Fruit fly (Drosophila melanogaster): ENCODE results near the gene Arglu1.
A peak's percentile ranks its signal among the peaks of the same experiment; 100 is the strongest.

The Arglu1 gene

dm6 chr2L:9986402-9987350 lies 48.7 kb upstream of the Arglu1 start (continued):
- peak; percentile 71 for TF ChIP-seq CG2712 (tag; optimal IDR thresholded peaks at IDR 0.05)
- peak; percentile 73 for TF ChIP-seq CG17328 (GFP tag; IDR thresholded peaks at IDR 0.05)
- no peak for TF ChIP-seq HLH4C (GFP tag; IDR thresholded peaks at IDR 0.05; ENCODE audit: partially characterized antibody)
- 0 out of 2 replicates have a peak, but pooled peaks have one; percentile 4 for TF ChIP-seq CG43689 (GFP tag; IDR thresholded peaks at IDR 0.05)
- peak; percentile 60 for TF ChIP-seq peb (GFP tag; IDR thresholded peaks at IDR 0.05)
- no peak for TF ChIP-seq fu2 (GFP tag; optimal IDR thresholded peaks at IDR 0.05)
- TF ChIP-seq Nf-YC (tag; optimal IDR thresholded peaks at IDR 0.05), result no peak
- no peak for TF ChIP-seq bbx (GFP tag; IDR thresholded peaks at IDR 0.05; ENCODE audit: partially characterized antibody)
- TF ChIP-seq CG18476 (GFP tag; optimal IDR thresholded peaks at IDR 0.05), result no peak
- no peak for TF ChIP-seq Dll (GFP tag; IDR thresholded peaks at IDR 0.05; ENCODE audit: partially characterized antibody)
- TF ChIP-seq btn (GFP tag; optimal IDR thresholded peaks at IDR 0.05), result peak; percentile 18
- TF ChIP-seq fd64A (GFP tag; optimal IDR thresholded peaks at IDR 0.05), result peak; percentile 39
- TF ChIP-seq zfh2 (GFP tag; optimal IDR thresholded peaks at IDR 0.05), result no peak
- peak; percentile 79 to 83 for TF ChIP-seq bsh (GFP tag; optimal IDR thresholded peaks at IDR 0.05)
- TF ChIP-seq Blimp-1 (GFP tag; optimal IDR thresholded peaks at IDR 0.05), result peak; percentile 78
- no peak for TF ChIP-seq Eip74EF (GFP tag; optimal IDR thresholded peaks at IDR 0.05)
- TF ChIP-seq Dip2 (GFP tag; IDR thresholded peaks at IDR 0.05), result no peak
- TF ChIP-seq gem (tag; optimal IDR thresholded peaks at IDR 0.05), result peak; percentile 63
- 0 out of 3 replicates have a peak, but pooled peaks have one; percentile 27 for TF ChIP-seq CG2199 (GFP tag; IDR thresholded peaks at IDR 0.05)
- TF ChIP-seq PHDP (tag; optimal IDR thresholded peaks at IDR 0.05), result no peak
- TF ChIP-seq CG9727 (GFP tag; optimal IDR thresholded peaks at IDR 0.05), result peak; percentile 29
- TF ChIP-seq Lim3 (GFP tag; IDR thresholded peaks at IDR 0.05), result no peak
- TF ChIP-seq da (GFP tag; optimal IDR thresholded peaks at IDR 0.05), result no peak
- TF ChIP-seq CG3995 (GFP tag; optimal IDR thresholded peaks at IDR 0.05), result no peak
- TF ChIP-seq hkb (optimal IDR thresholded peaks at IDR 0.05), result no peak
- peak; percentile 63 for TF ChIP-seq hkb (GFP tag; IDR thresholded peaks at IDR 0.05)
- peak; percentile 10 for TF ChIP-seq CG2875 (GFP tag; optimal IDR thresholded peaks at IDR 0.05)
- TF ChIP-seq CG3726 (GFP tag; IDR thresholded peaks at IDR 0.05), result peak; percentile 57; the same call in 1 of the 3 replicates
- TF ChIP-seq D19A (tag; optimal IDR thresholded peaks at IDR 0.05), result peak; percentile 54
- no peak for TF ChIP-seq CG14965 (GFP tag; optimal IDR thresholded peaks at IDR 0.05; ENCODE audit: borderline replicate concordance)
- TF ChIP-seq kni (GFP tag; optimal IDR thresholded peaks at IDR 0.05), result no peak
- no peak for TF ChIP-seq CG12744 (GFP tag; optimal IDR thresholded peaks at IDR 0.05)
- no peak for TF ChIP-seq MTF-1 (GFP tag; optimal IDR thresholded peaks at IDR 0.05; ENCODE audit: borderline replicate concordance)
- TF ChIP-seq CG15073 (GFP tag; optimal IDR thresholded peaks at IDR 0.05), result no peak
- peak; percentile 27 for TF ChIP-seq trem (tag; optimal IDR thresholded peaks at IDR 0.05)
- TF ChIP-seq MBD-R2 (GFP tag; IDR thresholded peaks at IDR 0.05), result no peak
- no peak for TF ChIP-seq Myb (GFP tag; optimal IDR thresholded peaks at IDR 0.05)
- no peak for TF ChIP-seq Opbp (GFP tag; IDR thresholded peaks at IDR 0.05; ENCODE audit: partially characterized antibody)
- no peak for TF ChIP-seq vfl (GFP tag; optimal IDR thresholded peaks at IDR 0.05)
- no peak for TF ChIP-seq CG11398 (GFP tag; optimal IDR thresholded peaks at IDR 0.05)
- no peak for TF ChIP-seq NC2β (GFP tag; optimal IDR thresholded peaks at IDR 0.05)
- TF ChIP-seq ranshi (GFP tag; IDR thresholded peaks at IDR 0.05), result peak; percentile 67; the same call in 1 of the 2 replicates
- TF ChIP-seq YL-1 (GFP tag; optimal IDR thresholded peaks at IDR 0.05), result no peak
- no peak for TF ChIP-seq mld (GFP tag; IDR thresholded peaks at IDR 0.05; ENCODE audit: partially characterized antibody)
- TF ChIP-seq trh (GFP tag; optimal IDR thresholded peaks at IDR 0.05), result no peak
- no peak for TF ChIP-seq Adf1 (GFP tag; IDR thresholded peaks at IDR 0.05)
- no peak for TF ChIP-seq sug (tag; optimal IDR thresholded peaks at IDR 0.05)
- no peak for TF ChIP-seq tll (GFP tag; optimal IDR thresholded peaks at IDR 0.05)
